Worm (Caenorhabditis elegans): ENCODE data around the gene chil-2.

- TF ChIP-seq elt-3 (tag; optimal IDR thresholded peaks at IDR 0.05) (no peak), skn-1 (tag; optimal IDR thresholded peaks at IDR 0.05) (no peak), ztf-11 (tag; optimal IDR thresholded peaks at IDR 0.05) (no peak), lin-13 (GFP tag; optimal IDR thresholded peaks at IDR 0.05) (no peak), tbx-2 (tag; optimal IDR thresholded peaks at IDR 0.05) (no peak), jun-1 (tag; optimal IDR thresholded peaks at IDR 0.05) (no peak), zag-1 (tag; optimal IDR thresholded peaks at IDR 0.05) (no peak), aly-2 (tag; optimal IDR thresholded peaks at IDR 0.05) (no peak), unc-62 (GFP tag; optimal IDR thresholded peaks at IDR 0.05) (no peak), mdl-1 (tag; optimal IDR thresholded peaks at IDR 0.05) (no peak)
These were observed 38.5 kb downstream of the chil-2 start for ce11 chrII:9835958-9836357.
